Worm (Caenorhabditis elegans) whole organism, mixed stage, embryonic: Measurements from ENCODE around the gene sptf-2.
A peak's percentile ranks its signal among the peaks of the same experiment; 100 is the strongest.

Source experiments
- M03D4.4 ChIP-seq: sonication (generic microtip); optimal IDR thresholded peaks from 2 replicates; lab custom pipeline; 2017; ENCODE audit warnings: mild to moderate bottlenecking, missing genetic modification characterization, missing compliant biosample characterization
- bed-3 ChIP-seq: fragments of 200-800 bp; sonication (Bioruptor generic); optimal IDR thresholded peaks from 3 replicates; lab custom pipeline; 2018; ENCODE audit warnings: mild to moderate bottlenecking, missing genetic modification characterization, moderate library complexity, missing compliant biosample characterization
- blmp-1 ChIP-seq: fragments of 150-350 bp; optimal IDR thresholded peaks from 2 replicates; lab custom pipeline; 2014; ENCODE audit warnings: missing biosample characterization, missing genetic modification characterization
- ceh-39 ChIP-seq: fragments of 150-350 bp; optimal IDR thresholded peaks from 2 replicates; lab custom pipeline; 2014; ENCODE audit warnings: missing biosample characterization, missing genetic modification characterization
- ceh-83 ChIP-seq: fragments of 200-800 bp; sonication (Bioruptor generic); optimal IDR thresholded peaks from 2 replicates; lab custom pipeline; 2018; ENCODE audit warnings: mild to moderate bottlenecking, missing genetic modification characterization, missing compliant biosample characterization
- ces-1 ChIP-seq: fragments of 150-350 bp; optimal IDR thresholded peaks from 2 replicates; lab custom pipeline; 2014; ENCODE audit warnings: missing biosample characterization, missing genetic modification reagents, missing genetic modification characterization
- cnd-1 ChIP-seq: fragments of 200-800 bp; sonication (Bioruptor generic); optimal IDR thresholded peaks from 2 replicates; lab custom pipeline; 2018; ENCODE audit warnings: mild to moderate bottlenecking, missing genetic modification characterization, missing compliant biosample characterization
- elt-1 ChIP-seq: sonication (generic microtip); optimal IDR thresholded peaks from 2 replicates; lab custom pipeline; 2017; ENCODE audit warnings: missing genetic modification characterization, mild to moderate bottlenecking, missing compliant biosample characterization, antibody characterized with exemption, moderate library complexity, borderline replicate concordance; ENCODE audit not compliant: insufficient read depth
- elt-3 ChIP-seq: fragments of 150-350 bp; optimal IDR thresholded peaks from 2 replicates; lab custom pipeline; 2014; ENCODE audit warnings: missing biosample characterization, missing genetic modification characterization
- flh-1 ChIP-seq: fragments of 200-800 bp; sonication (Bioruptor generic); optimal IDR thresholded peaks from 2 replicates; lab custom pipeline; 2018; ENCODE audit warnings: mild to moderate bottlenecking, missing genetic modification characterization, moderate library complexity, missing compliant biosample characterization
- ham-2 ChIP-seq: fragments of 200-800 bp; sonication (Bioruptor generic); optimal IDR thresholded peaks from 2 replicates; lab custom pipeline; 2018; ENCODE audit warnings: mild to moderate bottlenecking, missing genetic modification characterization, missing compliant biosample characterization
- hlh-1 ChIP-seq: fragments of 150-350 bp; optimal IDR thresholded peaks from 2 replicates; lab custom pipeline; 2014; ENCODE audit warnings: missing biosample characterization, missing genetic modification reagents, missing genetic modification characterization
- lin-13 ChIP-seq: fragments of 150-350 bp; optimal IDR thresholded peaks from 2 replicates; lab custom pipeline; 2014; ENCODE audit warnings: missing biosample characterization, missing genetic modification characterization
- lin-32 ChIP-seq: fragments of 200-800 bp; sonication (Bioruptor generic); optimal IDR thresholded peaks from 2 replicates; lab custom pipeline; 2018; ENCODE audit warnings: mild to moderate bottlenecking, missing genetic modification characterization, missing compliant biosample characterization
- lsy-2 ChIP-seq: fragments of 150-350 bp; optimal IDR thresholded peaks from 2 replicates; lab custom pipeline; 2014; ENCODE audit warnings: missing biosample characterization, missing genetic modification characterization
- mab-5 ChIP-seq: fragments of 150-350 bp; optimal IDR thresholded peaks from 2 replicates; lab custom pipeline; 2014; ENCODE audit warnings: missing biosample characterization, missing genetic modification characterization
- nhr-12 ChIP-seq: fragments of 150-350 bp; optimal IDR thresholded peaks from 2 replicates; lab custom pipeline; 2014; ENCODE audit warnings: missing biosample characterization, missing genetic modification characterization
- nhr-2 ChIP-seq: fragments of 150-350 bp; optimal IDR thresholded peaks from 2 replicates; lab custom pipeline; 2014; ENCODE audit warnings: missing biosample characterization, missing genetic modification characterization
- nhr-237 ChIP-seq: fragments of 150-350 bp; optimal IDR thresholded peaks from 2 replicates; lab custom pipeline; 2014; ENCODE audit warnings: missing biosample characterization, missing genetic modification characterization
- nhr-76 ChIP-seq: sonication (generic microtip); optimal IDR thresholded peaks from 2 replicates; lab custom pipeline; 2017; ENCODE audit warnings: missing biosample characterization, missing genetic modification characterization
- pha-4 ChIP-seq: fragments of 150-350 bp; optimal IDR thresholded peaks from 2 replicates; lab custom pipeline; 2018; ENCODE audit warnings: missing biosample characterization, missing genetic modification reagents, missing genetic modification characterization
- sem-2 ChIP-seq: fragments of 200-800 bp; sonication (Bioruptor generic); optimal IDR thresholded peaks from 2 replicates; lab custom pipeline; 2018; ENCODE audit warnings: mild to moderate bottlenecking, missing genetic modification characterization, missing compliant biosample characterization
- snpc-4 ChIP-seq: fragments of 150-350 bp; optimal IDR thresholded peaks from 2 replicates; lab custom pipeline; 2014; ENCODE audit warnings: missing biosample characterization, missing genetic modification characterization
- sptf-1 ChIP-seq: sonication (generic microtip); optimal IDR thresholded peaks from 2 replicates; lab custom pipeline; 2017; ENCODE audit warnings: mild to moderate bottlenecking, missing genetic modification characterization, moderate library complexity, missing compliant biosample characterization
- tbx-8 ChIP-seq: fragments of 200-800 bp; sonication (Bioruptor generic); optimal IDR thresholded peaks from 2 replicates; lab custom pipeline; 2018; ENCODE audit warnings: mild to moderate bottlenecking, missing genetic modification characterization, moderate library complexity, missing compliant biosample characterization
- unc-120 ChIP-seq: sonication (generic microtip); optimal IDR thresholded peaks from 2 replicates; lab custom pipeline; 2017; ENCODE audit warnings: missing genetic modification characterization, missing compliant biosample characterization; ENCODE audit not compliant: poor library complexity, severe bottlenecking
- unc-39 ChIP-seq: fragments of 150-350 bp; optimal IDR thresholded peaks from 2 replicates; lab custom pipeline; 2014; ENCODE audit warnings: missing biosample characterization, missing genetic modification characterization
- unc-62 ChIP-seq: fragments of 150-350 bp; optimal IDR thresholded peaks from 2 replicates; lab custom pipeline; 2014; ENCODE audit warnings: missing biosample characterization, missing genetic modification reagents, missing genetic modification characterization
- zip-8 ChIP-seq: fragments of 150-350 bp; optimal IDR thresholded peaks from 2 replicates; lab custom pipeline; 2014; ENCODE audit warnings: missing biosample characterization, missing genetic modification characterization
- ztf-11 ChIP-seq: fragments of 150-350 bp; optimal IDR thresholded peaks from 2 replicates; lab custom pipeline; 2014; ENCODE audit warnings: missing biosample characterization, missing genetic modification characterization

The sptf-2 gene

ce11 chrII:8641131-8641530 is 15.9 kb downstream of the sptf-2 start, which contains the start of gene D2085.7:
TSS of gene D2085.7 (plus strand) at chrII:8641381.
- TF ChIP-seq ham-2 (GFP tag; lab: Kevin White, UChicago) (peak; percentile 56), blmp-1 (tag; lab: Kevin White, UChicago) (no peak)

- TF ChIP-seq blmp-1 (tag; lab: Kevin White, UChicago) (peak; percentile 86), unc-62 (GFP tag; lab: Kevin White, UChicago) (no peak)
- TF ChIP-seq, all 35 proteins: peak for 1
These were observed 17.1 kb downstream of the sptf-2 start for ce11 chrII:8642376-8642775.

- TF ChIP-seq cnd-1 (tag; lab: Kevin White, UChicago): no peak
- TF ChIP-seq unc-62 (GFP tag; lab: Kevin White, UChicago): peak; percentile 2
- peak; percentile 60 for TF ChIP-seq ces-1 (GFP tag; lab: Kevin White, UChicago)
These were observed 18.5 kb downstream of the sptf-2 start for ce11 chrII:8643627-8644356.

ce11 chrII:8646437-8646836 is 21.2 kb downstream of the sptf-2 start:
- TF ChIP-seq elt-3 (no peak), tbx-8 (no peak), pha-4 (tag; lab: Kevin White, UChicago) (no peak), ceh-83 (GFP tag; lab: Kevin White, UChicago) (no peak), zip-8 (tag; lab: Kevin White, UChicago) (no peak), M03D4.4 (no peak), unc-39 (tag; lab: Kevin White, UChicago) (no peak), flh-1 (GFP tag; lab: Kevin White, UChicago) (no peak), nhr-76 (tag; lab: Kevin White, UChicago) (no peak), nhr-2 (tag; lab: Kevin White, UChicago) (no peak), nhr-237 (tag; lab: Kevin White, UChicago) (no peak), elt-1 (tag; lab: Kevin White, UChicago) (no peak), nhr-12 (tag; lab: Kevin White, UChicago) (no peak), lin-13 (tag; lab: Kevin White, UChicago) (no peak), unc-62 (GFP tag; lab: Kevin White, UChicago) (no peak), cnd-1 (tag; lab: Kevin White, UChicago) (no peak), blmp-1 (tag; lab: Kevin White, UChicago) (no peak)

- no peak for TF ChIP-seq sptf-1 (tag; lab: Kevin White, UChicago)
- TF ChIP-seq, all 35 proteins: peak for 0
These were observed 23.6 kb downstream of the sptf-2 start for ce11 chrII:8648843-8649242.

- TF ChIP-seq tbx-8 (no peak), nhr-237 (tag; lab: Kevin White, UChicago) (no peak), bed-3 (GFP tag; lab: Kevin White, UChicago) (no peak), zip-8 (tag; lab: Kevin White, UChicago) (no peak), flh-1 (GFP tag; lab: Kevin White, UChicago) (no peak), unc-39 (tag; lab: Kevin White, UChicago) (no peak), lsy-2 (tag; lab: Kevin White, UChicago) (no peak), elt-1 (tag; lab: Kevin White, UChicago) (no peak), unc-120 (tag; lab: Kevin White, UChicago) (no peak), sem-2 (GFP tag; lab: Kevin White, UChicago) (no peak), ztf-11 (tag; lab: Kevin White, UChicago) (no peak), blmp-1 (tag; lab: Kevin White, UChicago) (no peak)
These were observed 25.4 kb downstream of the sptf-2 start, which contains the start of gene pyr-1 for ce11 chrII:8650644-8651159. TSS of gene pyr-1 (plus strand) at chrII:8651109.

- TF ChIP-seq bed-3 (GFP tag; lab: Kevin White, UChicago) (no peak), unc-120 (tag; lab: Kevin White, UChicago) (no peak), lsy-2 (tag; lab: Kevin White, UChicago) (no peak), lin-13 (tag; lab: Kevin White, UChicago) (no peak), zip-8 (tag; lab: Kevin White, UChicago) (no peak), hlh-1 (tag; lab: Kevin White, UChicago) (no peak), ham-2 (GFP tag; lab: Kevin White, UChicago) (no peak), nhr-76 (tag; lab: Kevin White, UChicago) (no peak), blmp-1 (tag; lab: Kevin White, UChicago) (no peak), ceh-39 (tag; lab: Kevin White, UChicago) (no peak), ces-1 (GFP tag; lab: Kevin White, UChicago) (no peak), snpc-4 (tag; lab: Kevin White, UChicago) (no peak), nhr-237 (tag; lab: Kevin White, UChicago) (no peak), nhr-2 (tag; lab: Kevin White, UChicago) (no peak), unc-39 (tag; lab: Kevin White, UChicago) (no peak), mab-5 (tag; lab: Kevin White, UChicago) (no peak), cnd-1 (tag; lab: Kevin White, UChicago) (no peak), lin-32 (GFP tag; lab: Kevin White, UChicago) (no peak), pha-4 (tag; lab: Kevin White, UChicago) (no peak), nhr-12 (tag; lab: Kevin White, UChicago) (no peak)
- TF ChIP-seq, all 35 proteins: peak for 0
These were observed 33.6 kb downstream of the sptf-2 start, which contains the start of gene atg-10 for ce11 chrII:8658835-8659234. TSS of gene atg-10 (plus strand) at chrII:8659135.
